Worm (Caenorhabditis elegans): ENCODE measurements around the gene T26G10.5.

Gene T26G10.5

ce11 chrIII:9443417-9444027 is 17.3 kb upstream of the T26G10.5 start, which contains the start of gene pir-2 (continued):
- TF ChIP-seq daf-12 (tag; optimal IDR thresholded peaks at IDR 0.05) (no peak), nhr-77 (tag; optimal IDR thresholded peaks at IDR 0.05) (no peak), aly-2 (tag; optimal IDR thresholded peaks at IDR 0.05) (no peak), pha-4 (tag; optimal IDR thresholded peaks at IDR 0.05) (peak; percentile 92), jun-1 (tag; optimal IDR thresholded peaks at IDR 0.05) (peak; percentile 20), elt-2 (tag; optimal IDR thresholded peaks at IDR 0.05) (peak; percentile 48), snpc-4 (tag; optimal IDR thresholded peaks at IDR 0.05) (peak; percentile 79), R02D3.7 (tag; optimal IDR thresholded peaks at IDR 0.05) (peak; percentile 74), ztf-4 (tag; optimal IDR thresholded peaks at IDR 0.05) (no peak), nhr-12 (tag; optimal IDR thresholded peaks at IDR 0.05) (no peak), ceh-28 (tag; optimal IDR thresholded peaks at IDR 0.05) (peak; percentile 97), lin-15B (tag; optimal IDR thresholded peaks at IDR 0.05) (peak; percentile 93), tbx-2 (tag; optimal IDR thresholded peaks at IDR 0.05) (no peak), fkh-2 (tag; optimal IDR thresholded peaks at IDR 0.05) (no peak), ceh-16 (tag; optimal IDR thresholded peaks at IDR 0.05) (no peak), elt-1 (tag; optimal IDR thresholded peaks at IDR 0.05) (peak; percentile 25), egl-27 (tag; optimal IDR thresholded peaks at IDR 0.05) (no peak), nfya-1 (tag; optimal IDR thresholded peaks at IDR 0.05; ENCODE audit: insufficient read depth) (peak; percentile 96), fos-1 (tag; optimal IDR thresholded peaks at IDR 0.05) (no peak), ceh-9 (tag; optimal IDR thresholded peaks at IDR 0.05) (no peak), ZK546.5 (tag; optimal IDR thresholded peaks at IDR 0.05) (no peak), unc-39 (tag; optimal IDR thresholded peaks at IDR 0.05) (no peak), ztf-11 (tag; optimal IDR thresholded peaks at IDR 0.05) (no peak), nhr-23 (tag; optimal IDR thresholded peaks at IDR 0.05) (peak; percentile 89)

- no peak for TF ChIP-seq fkh-10 (GFP tag; optimal IDR thresholded peaks at IDR 0.05)
Observed at ce11 chrIII:9442846-9443245, 16.6 kb upstream of the T26G10.5 start.

- no peak for TF ChIP-seq aly-2 (tag; optimal IDR thresholded peaks at IDR 0.05)
- TF ChIP-seq elt-2 (tag; optimal IDR thresholded peaks at IDR 0.05) = peak; percentile 3
- TF ChIP-seq ama-1 (optimal IDR thresholded peaks at IDR 0.05) = peak; percentile 4
- TF ChIP-seq jun-1 (tag; optimal IDR thresholded peaks at IDR 0.05) = no peak
- no peak for TF ChIP-seq ZK546.5 (tag; optimal IDR thresholded peaks at IDR 0.05)
Observed at ce11 chrIII:9441133-9441532, 14.9 kb upstream of the T26G10.5 start, which contains the start of gene emb-30. Gene emb-30 (minus strand): TSS chrIII:9441460.

- no peak for TF ChIP-seq lsy-12 (tag; optimal IDR thresholded peaks at IDR 0.05)
- TF ChIP-seq lin-39 (tag; optimal IDR thresholded peaks at IDR 0.05) = no peak
- TF ChIP-seq pha-4 (tag; optimal IDR thresholded peaks at IDR 0.05) = no peak
- no peak for TF ChIP-seq eor-1 (tag; optimal IDR thresholded peaks at IDR 0.05)
- TF ChIP-seq ama-1 (optimal IDR thresholded peaks at IDR 0.05) = no peak
- no peak for TF ChIP-seq nhr-43 (tag; optimal IDR thresholded peaks at IDR 0.05; ENCODE audit: poor library complexity, severe bottlenecking)
- TF ChIP-seq nhr-23 (tag; optimal IDR thresholded peaks at IDR 0.05) = no peak
- TF ChIP-seq elt-3 (tag; optimal IDR thresholded peaks at IDR 0.05) = no peak
- no peak for TF ChIP-seq nhr-237 (tag; optimal IDR thresholded peaks at IDR 0.05)
- TF ChIP-seq aly-2 (tag; optimal IDR thresholded peaks at IDR 0.05) = no peak
- no peak for TF ChIP-seq elt-1 (tag; optimal IDR thresholded peaks at IDR 0.05)
- no peak for TF ChIP-seq jun-1 (tag; optimal IDR thresholded peaks at IDR 0.05)
- no peak for TF ChIP-seq ztf-4 (tag; optimal IDR thresholded peaks at IDR 0.05)
- no peak for TF ChIP-seq ztf-11 (tag; optimal IDR thresholded peaks at IDR 0.05)
Observed at ce11 chrIII:9439399-9439798, 13.2 kb upstream of the T26G10.5 start, which contains the start of gene F54C8.1. Gene F54C8.1 (plus strand): TSS chrIII:9439699.

- no peak for TF ChIP-seq fkh-10 (GFP tag; optimal IDR thresholded peaks at IDR 0.05)
- no peak for TF ChIP-seq ztf-11 (tag; optimal IDR thresholded peaks at IDR 0.05)
- no peak for TF ChIP-seq ceh-82 (tag; optimal IDR thresholded peaks at IDR 0.05)
- TF ChIP-seq nhr-237 (tag; optimal IDR thresholded peaks at IDR 0.05) = no peak
- TF ChIP-seq snpc-4 (tag; optimal IDR thresholded peaks at IDR 0.05) = no peak
- no peak for TF ChIP-seq fkh-2 (tag; optimal IDR thresholded peaks at IDR 0.05)
- TF ChIP-seq nhr-23 (tag; optimal IDR thresholded peaks at IDR 0.05) = no peak
- TF ChIP-seq nhr-67 (tag; optimal IDR thresholded peaks at IDR 0.05) = no peak
- TF ChIP-seq lin-15B (tag; optimal IDR thresholded peaks at IDR 0.05) = no peak
- TF ChIP-seq eor-1 (tag; optimal IDR thresholded peaks at IDR 0.05) = no peak
- no peak for TF ChIP-seq fos-1 (tag; optimal IDR thresholded peaks at IDR 0.05)
- no peak for TF ChIP-seq elt-2 (tag; optimal IDR thresholded peaks at IDR 0.05)
- no peak for TF ChIP-seq nhr-43 (tag; optimal IDR thresholded peaks at IDR 0.05; ENCODE audit: poor library complexity, severe bottlenecking)
Observed at ce11 chrIII:9434999-9435398, 8.8 kb upstream of the T26G10.5 start.
